Worm (Caenorhabditis elegans): ENCODE measurements around the gene F13B12.2.

F13B12.2 gene

DNA sequence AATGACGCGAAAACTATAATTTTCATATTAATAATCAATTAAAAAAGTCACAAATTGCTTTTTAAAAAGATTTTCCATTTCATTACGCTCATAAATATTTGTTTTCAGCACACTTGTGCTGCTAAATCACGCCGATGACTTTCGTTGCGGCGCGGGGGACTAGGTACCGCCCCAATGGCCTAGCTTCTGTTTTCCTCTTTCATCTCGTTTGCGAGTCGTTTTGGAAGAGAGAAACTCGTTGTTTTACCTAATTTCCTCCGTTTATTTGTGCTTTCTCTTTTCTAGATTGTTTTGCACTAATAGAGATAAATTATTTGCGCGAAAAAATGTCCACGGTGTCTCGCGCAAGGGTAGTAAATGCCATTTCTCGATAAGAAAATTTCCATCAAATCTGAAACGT, 47.9 kb downstream of the F13B12.2 start:
- TF ChIP-seq F13C5.2 (tag; optimal IDR thresholded peaks at IDR 0.05): no peak
- no peak for TF ChIP-seq ceh-13 (GFP tag; optimal IDR thresholded peaks at IDR 0.05)
- no peak for TF ChIP-seq hmbx-1 (tag; optimal IDR thresholded peaks at IDR 0.05)
- no peak for TF ChIP-seq ama-1 (optimal IDR thresholded peaks at IDR 0.05)
- no peak for TF ChIP-seq hmg-4 (GFP tag; optimal IDR thresholded peaks at IDR 0.05)
- TF ChIP-seq tbx-37 (GFP tag; conservative IDR thresholded peaks at IDR 0.05): no peak
- no peak for TF ChIP-seq ceh-36 (tag; optimal IDR thresholded peaks at IDR 0.05)
- no peak for TF ChIP-seq scrt-1 (GFP tag; IDR thresholded peaks at IDR 0.05)
- TF ChIP-seq aly-1 (tag; optimal IDR thresholded peaks at IDR 0.05): no peak
- no peak for TF ChIP-seq sea-1 (GFP tag; conservative IDR thresholded peaks at IDR 0.05)
- no peak for TF ChIP-seq hnd-1 (tag; optimal IDR thresholded peaks at IDR 0.05)
- TF ChIP-seq pes-1 (GFP tag; IDR thresholded peaks at IDR 0.05): no peak
- no peak for TF ChIP-seq flt-1 (GFP tag; IDR thresholded peaks at IDR 0.05)
- TF ChIP-seq tbx-11 (GFP tag; IDR thresholded peaks at IDR 0.05): no peak
- TF ChIP-seq B0310.2 (tag; optimal IDR thresholded peaks at IDR 0.05): no peak

DNA sequence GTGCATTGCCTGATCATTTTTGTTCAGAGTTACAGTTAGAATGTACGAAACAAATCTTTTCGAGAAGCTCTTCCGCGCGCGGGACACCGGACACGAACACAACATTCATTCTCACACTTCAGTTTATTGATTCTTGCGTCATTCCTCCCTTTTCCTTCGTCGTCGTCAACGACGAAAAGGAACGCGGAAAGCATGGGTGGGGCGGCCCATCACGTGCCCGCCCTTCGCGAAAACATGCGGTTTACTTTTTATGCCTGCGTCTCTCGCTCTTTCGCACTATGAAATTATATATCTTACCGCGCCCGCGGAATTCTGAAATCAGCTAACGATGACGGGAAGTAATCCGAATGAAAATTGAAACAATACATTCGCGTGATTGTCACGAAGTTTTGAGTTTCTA, 48.3 kb downstream of the F13B12.2 start:
- TF ChIP-seq ceh-13 (GFP tag; optimal IDR thresholded peaks at IDR 0.05) (no peak), pes-1 (GFP tag; IDR thresholded peaks at IDR 0.05) (no peak), F13C5.2 (tag; optimal IDR thresholded peaks at IDR 0.05) (peak; percentile 4), ceh-36 (tag; optimal IDR thresholded peaks at IDR 0.05) (no peak), tbx-11 (GFP tag; IDR thresholded peaks at IDR 0.05) (no peak), ets-7 (tag; optimal IDR thresholded peaks at IDR 0.05) (no peak), sea-1 (GFP tag; conservative IDR thresholded peaks at IDR 0.05) (no peak), hmg-4 (GFP tag; optimal IDR thresholded peaks at IDR 0.05) (peak; percentile 37), tbx-37 (GFP tag; conservative IDR thresholded peaks at IDR 0.05) (no peak; the same call in 1 of the 2 replicates), aly-1 (tag; optimal IDR thresholded peaks at IDR 0.05) (no peak), hmbx-1 (tag; optimal IDR thresholded peaks at IDR 0.05) (no peak), scrt-1 (GFP tag; IDR thresholded peaks at IDR 0.05) (no peak), B0310.2 (tag; optimal IDR thresholded peaks at IDR 0.05) (no peak), tra-4 (tag; optimal IDR thresholded peaks at IDR 0.05) (no peak), hnd-1 (tag; optimal IDR thresholded peaks at IDR 0.05) (no peak), flt-1 (GFP tag; IDR thresholded peaks at IDR 0.05) (no peak)

All from whole organism, early embryonic.